Fruit fly (Drosophila melanogaster) whole organism, embryonic: ENCODE measurements around the gene hll.

Source experiments
- Adf1 ChIP-seq: fragments of 200-800 bp; sonication (Bioruptor generic); IDR thresholded peaks from 2 replicates; pipeline ENCODE4 v1.3.6; 2022; ENCODE audit warnings: missing biosample characterization, missing genetic modification characterization
- Antp ChIP-seq: fragments of 200-800 bp; sonication (Bioruptor generic); optimal IDR thresholded peaks from 3 replicates; lab custom pipeline; 2016; ENCODE audit warnings: missing biosample characterization, missing genetic modification characterization
- CG10274 ChIP-seq: fragments of 200-800 bp; sonication (Bioruptor generic); optimal IDR thresholded peaks from 3 replicates; lab custom pipeline; 2017; ENCODE audit warnings: missing biosample characterization, mild to moderate bottlenecking, missing genetic modification characterization
- CG10979 ChIP-seq: fragments of 200-800 bp; sonication (Bioruptor generic); optimal IDR thresholded peaks from 2 replicates; lab custom pipeline; 2018; ENCODE audit warnings: missing biosample characterization, mild to moderate bottlenecking, missing genetic modification characterization, moderate library complexity
- CG11456 ChIP-seq: fragments of 200-800 bp; sonication (Bioruptor generic); IDR thresholded peaks from 3 replicates; pipeline ENCODE4 v1.3.6; 2022; ENCODE audit warnings: missing biosample characterization, missing genetic modification characterization
- CG11696 ChIP-seq: fragments of 200-800 bp; sonication (Bioruptor generic); IDR thresholded peaks from 2 replicates; pipeline ENCODE4 v1.3.6; 2022; ENCODE audit warnings: missing biosample characterization, missing genetic modification characterization
- CG15011 ChIP-seq: fragments of 200-800 bp; sonication (Bioruptor generic); optimal IDR thresholded peaks from 3 replicates; lab custom pipeline; 2018; ENCODE audit warnings: missing biosample characterization, mild to moderate bottlenecking, missing genetic modification characterization
- CG16813 ChIP-seq: fragments of 200-800 bp; sonication (Bioruptor generic); IDR thresholded peaks from 3 replicates; pipeline ENCODE4 v1.3.6; 2022; ENCODE audit warnings: missing biosample characterization, missing genetic modification characterization; ENCODE audit not compliant: partially characterized antibody
- CG17385 ChIP-seq: fragments of 200-800 bp; sonication (Bioruptor generic); optimal IDR thresholded peaks from 3 replicates; lab custom pipeline; 2018; ENCODE audit warnings: missing biosample characterization, mild to moderate bottlenecking, missing genetic modification characterization
- CG2116 ChIP-seq: fragments of 200-800 bp; sonication (Bioruptor generic); optimal IDR thresholded peaks from 3 replicates; lab custom pipeline; 2018; ENCODE audit warnings: missing biosample characterization, mild to moderate bottlenecking, missing genetic modification characterization
- CG2875 ChIP-seq: fragments of 200-800 bp; sonication (Bioruptor generic); optimal IDR thresholded peaks from 2 replicates; lab custom pipeline; 2017; ENCODE audit warnings: missing biosample characterization, mild to moderate bottlenecking, missing genetic modification characterization, missing genetic modification reagents
- CG32772 ChIP-seq: fragments of 200-800 bp; sonication (Bioruptor generic); IDR thresholded peaks from 2 replicates; pipeline ENCODE4 v1.3.6; 2022; ENCODE audit warnings: missing biosample characterization, missing genetic modification characterization
- CG43689 ChIP-seq: fragments of 200-800 bp; sonication (Bioruptor generic); IDR thresholded peaks from 2 replicates; pipeline ENCODE4 v1.3.6; 2022; ENCODE audit warnings: missing biosample characterization, missing genetic modification characterization
- CG4404 ChIP-seq: fragments of 200-800 bp; sonication (Bioruptor generic); IDR thresholded peaks from 2 replicates; pipeline ENCODE4 v1.3.6; 2022; ENCODE audit warnings: missing biosample characterization, missing genetic modification characterization
- CG4424 ChIP-seq: fragments of 200-800 bp; sonication (Bioruptor generic); optimal IDR thresholded peaks from 3 replicates; lab custom pipeline; 2016; ENCODE audit warnings: missing biosample characterization, missing genetic modification characterization
- CG6689 ChIP-seq: fragments of 200-800 bp; sonication (Bioruptor generic); IDR thresholded peaks from 2 replicates; pipeline ENCODE4 v1.3.6; 2022; ENCODE audit warnings: missing biosample characterization, missing genetic modification characterization
- CG8944 ChIP-seq: fragments of 200-800 bp; sonication (Bioruptor generic); optimal IDR thresholded peaks from 3 replicates; lab custom pipeline; 2016; ENCODE audit warnings: missing biosample characterization, missing genetic modification characterization
- CG9437 ChIP-seq: fragments of 200-800 bp; sonication (Bioruptor generic); optimal IDR thresholded peaks from 2 replicates; lab custom pipeline; 2018; ENCODE audit warnings: missing biosample characterization, mild to moderate bottlenecking, missing genetic modification characterization
- Chrac-16 ChIP-seq: fragments of 200-800 bp; sonication (Bioruptor generic); optimal IDR thresholded peaks from 3 replicates; lab custom pipeline; 2016; ENCODE audit warnings: missing biosample characterization, missing genetic modification characterization
- Drgx ChIP-seq: fragments of 200-800 bp; sonication (Bioruptor generic); IDR thresholded peaks from 2 replicates; pipeline ENCODE4 v1.3.6; 2022; ENCODE audit warnings: missing biosample characterization, missing genetic modification characterization
- ERR ChIP-seq: fragments of 200-800 bp; sonication (Bioruptor generic); optimal IDR thresholded peaks from 2 replicates; lab custom pipeline; 2016; ENCODE audit warnings: missing biosample characterization, missing genetic modification characterization
- Hand ChIP-seq: fragments of 200-800 bp; sonication (Bioruptor generic); optimal IDR thresholded peaks from 2 replicates; lab custom pipeline; 2017; ENCODE audit warnings: mild to moderate bottlenecking, missing biosample characterization, missing genetic modification reagents, missing genetic modification characterization
- Kr ChIP-seq: fragments of 200-800 bp; sonication (Bioruptor generic); optimal IDR thresholded peaks from 2 replicates; lab custom pipeline; 2017; ENCODE audit warnings: missing biosample characterization, mild to moderate bottlenecking, missing genetic modification characterization
- MTF-1 ChIP-seq: fragments of 200-800 bp; sonication (Bioruptor generic); optimal IDR thresholded peaks from 2 replicates; lab custom pipeline; 2018; ENCODE audit warnings: missing biosample characterization, mild to moderate bottlenecking, missing genetic modification characterization, borderline replicate concordance
- Mrtf ChIP-seq: fragments of 200-800 bp; sonication (Bioruptor generic); IDR thresholded peaks from 3 replicates; pipeline ENCODE4 v1.3.6; 2022; ENCODE audit warnings: missing biosample characterization, missing genetic modification characterization
- Nf-YB ChIP-seq: fragments of 200-800 bp; sonication (Bioruptor generic); optimal IDR thresholded peaks from 3 replicates; lab custom pipeline; 2019; ENCODE audit warnings: missing biosample characterization, mild to moderate bottlenecking, missing genetic modification characterization, moderate library complexity
- Ravus ChIP-seq: fragments of 200-800 bp; sonication (Bioruptor generic); IDR thresholded peaks from 2 replicates; pipeline ENCODE4 v1.3.6; 2022; ENCODE audit warnings: missing biosample characterization, missing genetic modification characterization
- Sry-β ChIP-seq: fragments of 200-800 bp; sonication (Bioruptor generic); optimal IDR thresholded peaks from 2 replicates; lab custom pipeline; 2018; ENCODE audit warnings: missing biosample characterization, mild to moderate bottlenecking, missing genetic modification characterization, moderate library complexity
- abd-A ChIP-seq: fragments of 200-800 bp; sonication (Bioruptor generic); optimal IDR thresholded peaks from 3 replicates; lab custom pipeline; 2019; ENCODE audit warnings: missing biosample characterization, mild to moderate bottlenecking, missing genetic modification characterization, moderate library complexity
- ap ChIP-seq: fragments of 200-800 bp; sonication (Bioruptor generic); IDR thresholded peaks from 2 replicates; pipeline ENCODE4 v1.3.6; 2022; ENCODE audit warnings: missing biosample characterization, missing genetic modification characterization
- ase ChIP-seq: fragments of 200-800 bp; sonication (Bioruptor generic); IDR thresholded peaks from 3 replicates; pipeline ENCODE4 v1.3.6; 2022; ENCODE audit warnings: missing biosample characterization, missing genetic modification characterization
- bcd ChIP-seq: fragments of 200-800 bp; sonication (Bioruptor generic); optimal IDR thresholded peaks from 2 replicates; lab custom pipeline; 2017; ENCODE audit warnings: missing biosample characterization, mild to moderate bottlenecking, missing genetic modification characterization
- cas ChIP-seq: fragments of 200-800 bp; sonication (Bioruptor generic); IDR thresholded peaks from 2 replicates; pipeline ENCODE4 v1.3.6; 2022; ENCODE audit warnings: missing biosample characterization, missing genetic modification characterization
- cato ChIP-seq: fragments of 200-800 bp; sonication (Bioruptor generic); optimal IDR thresholded peaks from 2 replicates; lab custom pipeline; 2016; ENCODE audit warnings: missing biosample characterization, missing genetic modification characterization, borderline replicate concordance
- cg ChIP-seq: fragments of 200-800 bp; sonication (Bioruptor generic); optimal IDR thresholded peaks from 3 replicates; lab custom pipeline; 2019; ENCODE audit warnings: missing biosample characterization, mild to moderate bottlenecking, missing genetic modification characterization, moderate library complexity
- chn ChIP-seq: fragments of 200-800 bp; sonication (Bioruptor generic); optimal IDR thresholded peaks from 2 replicates; lab custom pipeline; 2016; ENCODE audit warnings: missing biosample characterization, missing genetic modification characterization
- cwo ChIP-seq: fragments of 200-800 bp; sonication (Bioruptor generic); optimal IDR thresholded peaks from 3 replicates; lab custom pipeline; 2017; ENCODE audit warnings: missing biosample characterization, missing genetic modification characterization, mild to moderate bottlenecking, moderate library complexity, missing genetic modification reagents
- dati ChIP-seq: fragments of 200-800 bp; sonication (Bioruptor generic); IDR thresholded peaks from 2 replicates; pipeline ENCODE4 v1.3.6; 2022; ENCODE audit warnings: missing biosample characterization, missing genetic modification characterization
- dysf ChIP-seq: fragments of 200-800 bp; sonication (Bioruptor generic); IDR thresholded peaks from 3 replicates; pipeline ENCODE4 v1.3.6; 2022; ENCODE audit warnings: missing biosample characterization, missing genetic modification characterization
- ems ChIP-seq: fragments of 200-800 bp; sonication (Bioruptor generic); optimal IDR thresholded peaks from 3 replicates; lab custom pipeline; 2016; ENCODE audit warnings: missing biosample characterization, missing genetic modification characterization
- en ChIP-seq: fragments of 200-800 bp; sonication (Bioruptor generic); optimal IDR thresholded peaks from 2 replicates; lab custom pipeline; 2016; ENCODE audit warnings: missing biosample characterization, missing genetic modification characterization
- hb ChIP-seq: fragments of 200-800 bp; sonication (Bioruptor generic); IDR thresholded peaks from 3 replicates; pipeline ENCODE4 v1.3.6; 2022; ENCODE audit warnings: missing biosample characterization, missing genetic modification characterization; ENCODE audit not compliant: partially characterized antibody
- hbn ChIP-seq: fragments of 200-800 bp; sonication (Bioruptor generic); IDR thresholded peaks from 2 replicates; pipeline ENCODE4 v1.3.6; 2022; ENCODE audit warnings: missing biosample characterization, missing genetic modification characterization; ENCODE audit not compliant: partially characterized antibody
- hth ChIP-seq: fragments of >200 bp; optimal IDR thresholded peaks from 2 replicates; lab custom pipeline; 2017; ENCODE audit warnings: inconsistent platforms
- odd ChIP-seq: fragments of 200-800 bp; sonication (Bioruptor generic); optimal IDR thresholded peaks from 2 replicates; lab custom pipeline; 2017; ENCODE audit warnings: missing biosample characterization, mild to moderate bottlenecking, missing genetic modification characterization
- org-1 ChIP-seq: fragments of 200-800 bp; sonication (Bioruptor generic); optimal IDR thresholded peaks from 2 replicates; lab custom pipeline; 2017; ENCODE audit warnings: missing biosample characterization, missing genetic modification characterization
- pzg ChIP-seq: fragments of 200-800 bp; sonication (Bioruptor generic); optimal IDR thresholded peaks from 3 replicates; lab custom pipeline; 2018; ENCODE audit warnings: missing biosample characterization, mild to moderate bottlenecking, missing genetic modification characterization, moderate library complexity
- slp2 ChIP-seq: fragments of 200-800 bp; sonication (Bioruptor generic); optimal IDR thresholded peaks from 2 replicates; lab custom pipeline; 2016; ENCODE audit warnings: missing biosample characterization, missing genetic modification characterization
- sna ChIP-seq: fragments of 200-800 bp; sonication (Bioruptor generic); IDR thresholded peaks from 2 replicates; pipeline ENCODE4 v1.3.6; 2022; ENCODE audit warnings: missing biosample characterization, missing genetic modification characterization; ENCODE audit not compliant: partially characterized antibody
- sr ChIP-seq: fragments of 200-800 bp; sonication (Bioruptor generic); IDR thresholded peaks from 3 replicates; pipeline ENCODE4 v1.3.6; 2022; ENCODE audit warnings: missing biosample characterization, missing genetic modification characterization
- stc ChIP-seq: fragments of 200-800 bp; sonication (Bioruptor generic); IDR thresholded peaks from 2 replicates; pipeline ENCODE4 v1.3.6; 2022; ENCODE audit warnings: missing biosample characterization, missing genetic modification characterization

The hll gene

dm6 chr2L:14047170-14047632, 20.4 kb downstream of the hll start, which contains the start of gene NimC4 (continued):
- TF ChIP-seq CG2116 (GFP tag; lab: Kevin White, UChicago) = peak; percentile 31
- TF ChIP-seq slp2 (GFP tag; lab: Kevin White, UChicago) = peak; percentile 76
- peak; percentile 89 for TF ChIP-seq CG6689 (GFP tag; lab: Robert Waterston, UW)
- TF ChIP-seq chn (GFP tag; lab: Kevin White, UChicago) = peak; percentile 87
- no peak for TF ChIP-seq hb (GFP tag; lab: Robert Waterston, UW)
- peak; percentile 42 for TF ChIP-seq Drgx (GFP tag; lab: Robert Waterston, UW)
- TF ChIP-seq en (GFP tag; lab: Kevin White, UChicago) = peak; percentile 64
- peak; percentile 41; the same call in 1 of the 2 replicates for TF ChIP-seq ap (GFP tag; lab: Robert Waterston, UW)
- TF ChIP-seq hbn (GFP tag; lab: Robert Waterston, UW) = no peak
- TF ChIP-seq ERR = peak; percentile 29
- TF ChIP-seq Mrtf (GFP tag; lab: Robert Waterston, UW) = peak; percentile 34; the same call in 1 of the 3 replicates
- TF ChIP-seq Sry-β (GFP tag; lab: Kevin White, UChicago) = peak; percentile 6
- TF ChIP-seq cwo (GFP tag; lab: Kevin White, UChicago) = no peak
- peak; percentile 37 for TF ChIP-seq CG15011 (GFP tag; lab: Kevin White, UChicago)
- TF ChIP-seq CG10274 (GFP tag; lab: Kevin White, UChicago) = peak; percentile 33
- no peak for TF ChIP-seq odd
- peak; percentile 66; the same call in 1 of the 2 replicates for TF ChIP-seq stc (GFP tag; lab: Robert Waterston, UW)
- peak; percentile 99 for TF ChIP-seq CG4404 (GFP tag; lab: Robert Waterston, UW)
- TF ChIP-seq Ravus (GFP tag; lab: Robert Waterston, UW) = no peak
- peak; percentile 5 for TF ChIP-seq CG9437 (GFP tag; lab: Kevin White, UChicago)
- peak; percentile 78 for TF ChIP-seq CG8944 (GFP tag; lab: Kevin White, UChicago)
- TF ChIP-seq CG32772 (GFP tag; lab: Robert Waterston, UW) = peak; percentile 78
- TF ChIP-seq CG11456 (GFP tag; lab: Robert Waterston, UW) = no peak
- no peak for TF ChIP-seq sna (GFP tag; lab: Robert Waterston, UW)
- TF ChIP-seq hth (lab: Kevin White, UChicago) = no peak
- peak; percentile 60 for TF ChIP-seq cato (GFP tag; lab: Kevin White, UChicago)
- TF ChIP-seq CG4424 (GFP tag; lab: Kevin White, UChicago) = peak; percentile 84
- TF ChIP-seq CG17385 (GFP tag; lab: Kevin White, UChicago) = peak; percentile 42
- no peak for TF ChIP-seq cas (GFP tag; lab: Robert Waterston, UW)
- TF ChIP-seq MTF-1 (GFP tag; lab: Kevin White, UChicago) = peak; percentile 69
- TF ChIP-seq, all 482 proteins: peak for 296

- TF ChIP-seq CG43689 (no peak), org-1 (GFP tag; lab: Kevin White, UChicago) (no peak), cg (GFP tag; lab: Kevin White, UChicago) (peak; percentile 70), Kr (GFP tag; lab: Kevin White, UChicago) (no peak), dati (GFP tag; lab: Robert Waterston, UW) (no peak), Hand (no peak), CG2875 (GFP tag; lab: Kevin White, UChicago) (no peak), ase (no peak), bcd (GFP tag; lab: Kevin White, UChicago) (no peak), Adf1 (GFP tag; lab: Robert Waterston, UW) (no peak), CG16813 (GFP tag; lab: Robert Waterston, UW) (no peak), abd-A (tag; lab: Kevin White, UChicago) (peak; percentile 94), Chrac-16 (GFP tag; lab: Kevin White, UChicago) (no peak), pzg (GFP tag; lab: Kevin White, UChicago) (no peak), CG11696 (GFP tag; lab: Robert Waterston, UW) (no peak), Nf-YB (no peak), Antp (GFP tag; lab: Kevin White, UChicago) (no peak), ems (GFP tag; lab: Kevin White, UChicago) (no peak), CG10979 (tag; lab: Kevin White, UChicago) (no peak), sr (GFP tag; lab: Robert Waterston, UW) (no peak), dysf (no peak)
Measured at dm6 chr2L:14049958-14050357, 23.2 kb downstream of the hll start.
